Fruit fly (Drosophila melanogaster): Measurements from ENCODE around the gene vn.

vn gene

dm6 chr3L:5813016-5813415 lies 32.4 kb downstream of the vn start, which contains the start of gene mad2 (continued):
- TF ChIP-seq tna (GFP tag; IDR thresholded peaks at IDR 0.05; ENCODE audit: partially characterized antibody) = peak; percentile 53; the same call in 1 of the 2 replicates
- TF ChIP-seq CG7745 (tag; optimal IDR thresholded peaks at IDR 0.05) = no peak
- peak; percentile 15 for TF ChIP-seq CG30020 (tag; optimal IDR thresholded peaks at IDR 0.05)
- no peak for TF ChIP-seq NC2α (GFP tag; optimal IDR thresholded peaks at IDR 0.05)
- TF ChIP-seq CG12219 (GFP tag; optimal IDR thresholded peaks at IDR 0.05) = no peak
- peak; percentile 16 for TF ChIP-seq CG4617 (GFP tag; optimal IDR thresholded peaks at IDR 0.05; ENCODE audit: borderline replicate concordance)
- TF ChIP-seq CG7987 (GFP tag; optimal IDR thresholded peaks at IDR 0.05) = peak; percentile 9
- no peak for TF ChIP-seq cato (GFP tag; optimal IDR thresholded peaks at IDR 0.05; ENCODE audit: borderline replicate concordance)
- TF ChIP-seq CG13894 (tag; optimal IDR thresholded peaks at IDR 0.05) = peak; percentile 40
- no peak for TF ChIP-seq CG13123 (GFP tag; optimal IDR thresholded peaks at IDR 0.05)
- TF ChIP-seq CG9817 (tag; optimal IDR thresholded peaks at IDR 0.05) = no peak
- peak; percentile 54; the same call in 1 of the 3 replicates for TF ChIP-seq CG7963 (GFP tag; IDR thresholded peaks at IDR 0.05; ENCODE audit: partially characterized antibody)
- TF ChIP-seq CG2202 (tag; optimal IDR thresholded peaks at IDR 0.05) = peak; percentile 47
- no peak for TF ChIP-seq CG1024 (GFP tag; IDR thresholded peaks at IDR 0.05)
- no peak for TF ChIP-seq sc (optimal IDR thresholded peaks at IDR 0.05)
- no peak for TF ChIP-seq sc (GFP tag; optimal IDR thresholded peaks at IDR 0.05)
- TF ChIP-seq zfh2 (GFP tag; optimal IDR thresholded peaks at IDR 0.05) = peak; percentile 8
- TF ChIP-seq CG10431 (GFP tag; optimal IDR thresholded peaks at IDR 0.05) = no peak
- no peak for TF ChIP-seq pfk (GFP tag; optimal IDR thresholded peaks at IDR 0.05)
- TF ChIP-seq MTF-1 (GFP tag; optimal IDR thresholded peaks at IDR 0.05; ENCODE audit: borderline replicate concordance) = no peak
- peak; percentile 34; the same call in 1 of the 2 replicates for TF ChIP-seq onecut (GFP tag; IDR thresholded peaks at IDR 0.05)
- peak; percentile 80 for TF ChIP-seq stwl (tag; optimal IDR thresholded peaks at IDR 0.05)
- TF ChIP-seq ham (GFP tag; IDR thresholded peaks at IDR 0.05) = no peak
- TF ChIP-seq Fer3 (tag; optimal IDR thresholded peaks at IDR 0.05) = no peak
- TF ChIP-seq Sox102F (GFP tag; optimal IDR thresholded peaks at IDR 0.05) = no peak
- peak; percentile 40; the same call in 1 of the 2 replicates for TF ChIP-seq CG42726 (GFP tag; IDR thresholded peaks at IDR 0.05; ENCODE audit: partially characterized antibody)
- peak; percentile 28 for TF ChIP-seq Nf-YC (tag; optimal IDR thresholded peaks at IDR 0.05)
- no peak for TF ChIP-seq CG5953 (GFP tag; IDR thresholded peaks at IDR 0.05)
- TF ChIP-seq Lhr (GFP tag; optimal IDR thresholded peaks at IDR 0.05) = peak; percentile 97
- no peak for TF ChIP-seq CG2875 (GFP tag; optimal IDR thresholded peaks at IDR 0.05)
- TF ChIP-seq Tbp (GFP tag; optimal IDR thresholded peaks at IDR 0.05) = no peak
- TF ChIP-seq tx (GFP tag; optimal IDR thresholded peaks at IDR 0.05) = no peak
- no peak for TF ChIP-seq gro (GFP tag; optimal IDR thresholded peaks at IDR 0.05)
- peak; percentile 94 for TF ChIP-seq Sry-δ (GFP tag; optimal IDR thresholded peaks at IDR 0.05)
- no peak for TF ChIP-seq kay (GFP tag; optimal IDR thresholded peaks at IDR 0.05)
- TF ChIP-seq ranshi (GFP tag; IDR thresholded peaks at IDR 0.05) = no peak
- no peak for TF ChIP-seq Fer2 (tag; optimal IDR thresholded peaks at IDR 0.05)
- no peak for TF ChIP-seq Atf-2 (GFP tag; optimal IDR thresholded peaks at IDR 0.05)
- TF ChIP-seq pum (GFP tag; optimal IDR thresholded peaks at IDR 0.05) = no peak
- TF ChIP-seq CG12769 (tag; optimal IDR thresholded peaks at IDR 0.05) = peak; percentile 65
- no peak for TF ChIP-seq Dip3 (GFP tag; optimal IDR thresholded peaks at IDR 0.05)
- TF ChIP-seq H2.0 (GFP tag; IDR thresholded peaks at IDR 0.05) = no peak
- TF ChIP-seq Atf6 (GFP tag; IDR thresholded peaks at IDR 0.05) = no peak
- no peak for TF ChIP-seq Hmx (GFP tag; optimal IDR thresholded peaks at IDR 0.05)
- no peak for TF ChIP-seq CG7357 (GFP tag; IDR thresholded peaks at IDR 0.05)
- no peak for TF ChIP-seq Ada2b (GFP tag; IDR thresholded peaks at IDR 0.05)
- TF ChIP-seq Dp (GFP tag; optimal IDR thresholded peaks at IDR 0.05) = peak; percentile 100
- peak; percentile 59; the same call in 1 of the 2 replicates for TF ChIP-seq bbx (GFP tag; IDR thresholded peaks at IDR 0.05; ENCODE audit: partially characterized antibody)
- no peak for TF ChIP-seq Mes4 (GFP tag; optimal IDR thresholded peaks at IDR 0.05)
- TF ChIP-seq CG31441 (GFP tag; IDR thresholded peaks at IDR 0.05) = no peak
- TF ChIP-seq abd-A (tag; optimal IDR thresholded peaks at IDR 0.05) = no peak

Measured in whole organism, embryonic.